Fruit fly (Drosophila melanogaster): ENCODE measurements around the gene CG32115.

DNA sequence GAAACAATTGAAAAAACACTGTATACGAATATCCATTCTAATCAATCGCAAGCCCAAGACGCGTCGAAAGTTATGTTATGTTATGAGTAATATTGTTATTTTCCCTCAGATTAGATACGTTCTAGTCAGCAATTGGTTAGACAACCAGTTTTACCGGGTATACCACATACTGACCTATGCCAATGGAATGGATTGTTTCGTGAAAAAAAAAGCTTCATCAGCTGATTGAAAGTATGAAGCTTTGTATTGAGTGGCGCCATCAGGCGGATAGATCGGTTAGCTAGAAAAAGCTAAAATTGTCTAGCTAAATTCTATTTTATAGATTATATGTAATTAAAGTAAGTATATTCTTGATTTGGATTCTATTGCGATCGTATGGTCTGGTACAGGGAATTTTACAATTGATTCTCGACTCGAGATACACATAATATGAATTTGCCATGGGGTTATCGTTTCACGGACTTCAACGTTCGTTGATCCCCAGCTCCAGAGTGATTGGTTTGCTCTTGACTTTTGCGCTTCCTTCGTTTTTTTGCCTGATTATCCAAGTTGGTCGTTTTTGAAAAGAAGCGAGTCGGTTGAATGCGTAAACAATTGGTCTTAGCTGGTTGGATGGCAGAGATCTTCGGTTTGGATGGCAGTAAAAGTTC lies 10.7 kb downstream of the CG32115 start, which contains the start of gene CG12520:
- no peak for TF ChIP-seq CG31388 (GFP tag; optimal IDR thresholded peaks at IDR 0.05)
- TF ChIP-seq eve (GFP tag; optimal IDR thresholded peaks at IDR 0.05) = no peak
- TF ChIP-seq usp (GFP tag; optimal IDR thresholded peaks at IDR 0.05) = no peak
- TF ChIP-seq psq (GFP tag; optimal IDR thresholded peaks at IDR 0.05) = no peak
- no peak for TF ChIP-seq CG33557 (GFP tag; optimal IDR thresholded peaks at IDR 0.05)
- TF ChIP-seq klu (GFP tag; IDR thresholded peaks at IDR 0.05) = no peak
- no peak for TF ChIP-seq pfk (GFP tag; optimal IDR thresholded peaks at IDR 0.05)
- no peak for TF ChIP-seq CG11398 (GFP tag; optimal IDR thresholded peaks at IDR 0.05)
- no peak for TF ChIP-seq ATbp (GFP tag; optimal IDR thresholded peaks at IDR 0.05)
